Fruit fly (Drosophila melanogaster) whole organism, embryonic: ENCODE data around the gene Rcd2.

Experiments used
- Adf1 ChIP-seq: fragments of 200-800 bp; sonication (Bioruptor generic); IDR thresholded peaks from 2 replicates; pipeline ENCODE4 v1.3.6; 2022; ENCODE audit warnings: missing biosample characterization, missing genetic modification characterization
- Aef1 ChIP-seq: fragments of 200-800 bp; sonication (Bioruptor generic); IDR thresholded peaks from 3 replicates; pipeline ENCODE4 v1.3.6; 2022; ENCODE audit warnings: missing biosample characterization, missing genetic modification characterization
- Awh ChIP-seq: fragments of 200-800 bp; sonication (Bioruptor generic); IDR thresholded peaks from 2 replicates; pipeline ENCODE4, ENCODE4 v1.3.6; 2022; ENCODE audit warnings: missing biosample characterization, missing genetic modification characterization
- CG11085 ChIP-seq: fragments of 200-800 bp; sonication (Bioruptor generic); IDR thresholded peaks from 2 replicates; pipeline ENCODE4 v1.3.6; 2022; ENCODE audit warnings: missing biosample characterization, missing genetic modification characterization
- CG11695 ChIP-seq: fragments of 200-800 bp; sonication (Bioruptor generic); IDR thresholded peaks from 3 replicates; pipeline ENCODE4 v1.3.6; 2022; ENCODE audit warnings: missing biosample characterization, missing genetic modification characterization
- CG11696 ChIP-seq: fragments of 200-800 bp; sonication (Bioruptor generic); IDR thresholded peaks from 2 replicates; pipeline ENCODE4 v1.3.6; 2022; ENCODE audit warnings: missing biosample characterization, missing genetic modification characterization
- CG12219 ChIP-seq: fragments of 200-800 bp; sonication (Bioruptor generic); optimal IDR thresholded peaks from 3 replicates; lab custom pipeline; 2018; ENCODE audit warnings: missing biosample characterization, mild to moderate bottlenecking, missing genetic modification characterization
- CG13775 ChIP-seq: fragments of 200-800 bp; sonication (Bioruptor generic); optimal IDR thresholded peaks from 3 replicates; lab custom pipeline; 2017; ENCODE audit warnings: missing biosample characterization, mild to moderate bottlenecking, missing genetic modification characterization
- CG15011 ChIP-seq: fragments of 200-800 bp; sonication (Bioruptor generic); optimal IDR thresholded peaks from 3 replicates; lab custom pipeline; 2018; ENCODE audit warnings: missing biosample characterization, mild to moderate bottlenecking, missing genetic modification characterization
- CG3065 ChIP-seq: fragments of 200-800 bp; sonication (Bioruptor generic); optimal IDR thresholded peaks from 2 replicates; lab custom pipeline; 2016; ENCODE audit warnings: missing biosample characterization, missing genetic modification characterization
- CG32532 ChIP-seq: fragments of 200-800 bp; sonication (Bioruptor generic); IDR thresholded peaks from 2 replicates; pipeline ENCODE4 v1.3.6; 2022; ENCODE audit warnings: missing biosample characterization, missing genetic modification characterization
- CG34224 ChIP-seq: fragments of 200-800 bp; sonication (Bioruptor generic); IDR thresholded peaks from 3 replicates; pipeline ENCODE4 v1.3.6; 2022; ENCODE audit warnings: missing biosample characterization, missing genetic modification characterization; ENCODE audit not compliant: partially characterized antibody
- CG34422 ChIP-seq: fragments of 200-800 bp; sonication (Bioruptor generic); IDR thresholded peaks from 3 replicates; pipeline ENCODE4 v1.3.6; 2022; ENCODE audit warnings: missing biosample characterization, missing genetic modification characterization
- CG9437 ChIP-seq: fragments of 200-800 bp; sonication (Bioruptor generic); optimal IDR thresholded peaks from 2 replicates; lab custom pipeline; 2018; ENCODE audit warnings: missing biosample characterization, mild to moderate bottlenecking, missing genetic modification characterization
- CG9817 ChIP-seq: fragments of 200-800 bp; sonication (Bioruptor generic); optimal IDR thresholded peaks from 2 replicates; lab custom pipeline; 2018; ENCODE audit warnings: missing biosample characterization, mild to moderate bottlenecking, missing genetic modification characterization, moderate library complexity
- Camta ChIP-seq: fragments of 200-800 bp; sonication (Bioruptor generic); optimal IDR thresholded peaks from 2 replicates; lab custom pipeline; 2016; ENCODE audit warnings: missing biosample characterization, missing genetic modification characterization
- CoRest ChIP-seq: fragments of 200-800 bp; sonication (Bioruptor generic); optimal IDR thresholded peaks from 3 replicates; lab custom pipeline; 2018; ENCODE audit warnings: missing biosample characterization, mild to moderate bottlenecking, missing genetic modification characterization, moderate library complexity
- Deaf1 ChIP-seq: fragments of 200-800 bp; optimal IDR thresholded peaks from 3 replicates; lab custom pipeline; 2019; ENCODE audit warnings: missing biosample characterization, mild to moderate bottlenecking, missing genetic modification characterization, moderate library complexity
- Ets65A ChIP-seq: fragments of 200-800 bp; sonication (Bioruptor generic); peaks from one replicate; lab custom pipeline; 2016; ENCODE audit warnings: missing biosample characterization, missing genetic modification characterization
- Fer3 ChIP-seq: fragments of 200-800 bp; sonication (Bioruptor generic); optimal IDR thresholded peaks from 2 replicates; lab custom pipeline; 2018; ENCODE audit warnings: missing biosample characterization, mild to moderate bottlenecking, missing genetic modification characterization, moderate library complexity
- GATAe ChIP-seq: fragments of 200-800 bp; sonication (Bioruptor generic); conservative IDR thresholded peaks from 2 replicates; pipeline ENCODE4 v1.3.6; 2022; ENCODE audit warnings: missing biosample characterization, missing genetic modification characterization
- Hand ChIP-seq: fragments of 200-800 bp; sonication (Bioruptor generic); optimal IDR thresholded peaks from 2 replicates; lab custom pipeline; 2017; ENCODE audit warnings: mild to moderate bottlenecking, missing biosample characterization, missing genetic modification reagents, missing genetic modification characterization
- Lhr ChIP-seq: fragments of 200-800 bp; sonication (Bioruptor generic); optimal IDR thresholded peaks from 3 replicates; lab custom pipeline; 2017; ENCODE audit warnings: mild to moderate bottlenecking, missing biosample characterization, missing genetic modification reagents, missing genetic modification characterization
- Meics ChIP-seq: fragments of 200-800 bp; sonication (Bioruptor generic); optimal IDR thresholded peaks from 2 replicates; lab custom pipeline; 2017; ENCODE audit warnings: missing biosample characterization, mild to moderate bottlenecking, missing genetic modification characterization
- Myb ChIP-seq: fragments of 200-800 bp; sonication (Bioruptor generic); optimal IDR thresholded peaks from 2 replicates; lab custom pipeline; 2016; ENCODE audit warnings: missing biosample characterization, missing genetic modification characterization
- Poxn ChIP-seq: fragments of 200-800 bp; sonication (Bioruptor generic); IDR thresholded peaks from 2 replicates; pipeline ENCODE4 v1.3.6; 2022; ENCODE audit warnings: missing biosample characterization, missing genetic modification characterization
- Taf1 ChIP-seq: fragments of 200-800 bp; sonication (Bioruptor generic); IDR thresholded peaks from 2 replicates; pipeline ENCODE4 v1.3.6; 2022; ENCODE audit warnings: missing biosample characterization, missing genetic modification characterization
- ap ChIP-seq: fragments of 200-800 bp; sonication (Bioruptor generic); IDR thresholded peaks from 2 replicates; pipeline ENCODE4 v1.3.6; 2022; ENCODE audit warnings: missing biosample characterization, missing genetic modification characterization
- ase ChIP-seq: fragments of 200-800 bp; sonication (Bioruptor generic); IDR thresholded peaks from 3 replicates; pipeline ENCODE4 v1.3.6; 2022; ENCODE audit warnings: missing biosample characterization, missing genetic modification characterization
- caup ChIP-seq: fragments of 200-800 bp; sonication (Bioruptor generic); optimal IDR thresholded peaks from 3 replicates; lab custom pipeline; 2017; ENCODE audit warnings: missing biosample characterization, mild to moderate bottlenecking, missing genetic modification characterization, moderate library complexity; ENCODE audit not compliant: severe bottlenecking
- ci ChIP-seq: fragments of 200-800 bp; sonication (Bioruptor generic); IDR thresholded peaks from 3 replicates; pipeline ENCODE4 v1.3.6; 2022; ENCODE audit warnings: missing biosample characterization, missing genetic modification characterization
- dan ChIP-seq: fragments of 200-800 bp; sonication (Bioruptor generic); IDR thresholded peaks from 2 replicates; pipeline ENCODE4 v1.3.6; 2022; ENCODE audit warnings: missing biosample characterization, missing genetic modification characterization
- fd102C ChIP-seq: fragments of 200-800 bp; sonication (Bioruptor generic); optimal IDR thresholded peaks from 2 replicates; lab custom pipeline; 2018; ENCODE audit warnings: missing biosample characterization, mild to moderate bottlenecking, missing genetic modification characterization, moderate library complexity
- grau ChIP-seq: fragments of 200-800 bp; optimal IDR thresholded peaks from 3 replicates; lab custom pipeline; 2019; ENCODE audit warnings: missing biosample characterization, mild to moderate bottlenecking, missing genetic modification characterization, moderate library complexity
- gsb ChIP-seq: fragments of 200-800 bp; sonication (Bioruptor generic); IDR thresholded peaks from 2 replicates; pipeline ENCODE4 v1.3.6; 2022; ENCODE audit warnings: missing biosample characterization, missing genetic modification characterization
- klu ChIP-seq: fragments of 200-800 bp; sonication (Bioruptor generic); IDR thresholded peaks from 2 replicates; pipeline ENCODE4 v1.3.6; 2022; ENCODE audit warnings: missing biosample characterization, missing genetic modification characterization
- lov ChIP-seq, 2 experiments: fragments of 200-800 bp in 1 of 2; fragments of >200 bp in 1 of 2; sonication (Bioruptor generic) in 1 of 2; IDR thresholded peaks in 1 of 2; optimal IDR thresholded peaks in 1 of 2; 2 replicates in 1 of 2; 3 replicates in 1 of 2; pipeline versions ENCODE4 v1.3.6 to Lab custom; 2017 to 2022; ENCODE audit warnings: missing biosample characterization in 1 of 2, missing genetic modification characterization in 1 of 2
- mirr ChIP-seq: fragments of 200-800 bp; sonication (Bioruptor generic); optimal IDR thresholded peaks from 3 replicates; lab custom pipeline; 2018; ENCODE audit warnings: missing biosample characterization, mild to moderate bottlenecking, missing genetic modification characterization
- nom ChIP-seq: fragments of 200-800 bp; sonication (Bioruptor generic); optimal IDR thresholded peaks from 2 replicates; lab custom pipeline; 2017; ENCODE audit warnings: missing biosample characterization, missing genetic modification characterization, mild to moderate bottlenecking, moderate library complexity, missing genetic modification reagents
- peb ChIP-seq: fragments of 200-800 bp; sonication (Bioruptor generic); IDR thresholded peaks from 2 replicates; pipeline ENCODE4 v1.3.6; 2022; ENCODE audit warnings: missing biosample characterization, missing genetic modification characterization
- pho ChIP-seq: fragments of 200-800 bp; sonication (Bioruptor generic); optimal IDR thresholded peaks from 2 replicates; lab custom pipeline; 2016; ENCODE audit warnings: missing biosample characterization, missing genetic modification characterization
- rib ChIP-seq: fragments of 200-800 bp; sonication (Bioruptor generic); IDR thresholded peaks from 2 replicates; pipeline ENCODE4 v1.3.6; 2022; ENCODE audit warnings: missing biosample characterization, missing genetic modification characterization
- sc ChIP-seq, 3 experiments: fragments of >200 bp in 2 of 3; fragments of 200-800 bp in 1 of 3; sonication (Bioruptor generic) in 1 of 3; optimal IDR thresholded peaks; 2 replicates in 2 of 3; 3 replicates in 1 of 3; lab custom pipeline; 2017; ENCODE audit warnings: mild to moderate bottlenecking in 1 of 3, missing biosample characterization in 1 of 3, missing genetic modification characterization in 1 of 3, missing genetic modification reagents in 1 of 3
- seq ChIP-seq: fragments of 200-800 bp; sonication (Bioruptor generic); IDR thresholded peaks from 2 replicates; pipeline ENCODE4 v1.3.6; 2022; ENCODE audit warnings: missing biosample characterization, missing genetic modification characterization
- slbo ChIP-seq: fragments of 200-800 bp; sonication (Bioruptor generic); IDR thresholded peaks from 2 replicates; pipeline ENCODE4 v1.3.6; 2022; ENCODE audit warnings: missing biosample characterization, missing genetic modification characterization
- sug ChIP-seq: fragments of 200-800 bp; optimal IDR thresholded peaks from 2 replicates; lab custom pipeline; 2019; ENCODE audit warnings: missing biosample characterization, mild to moderate bottlenecking, missing genetic modification characterization, moderate library complexity
- twi ChIP-seq: fragments of 200-800 bp; optimal IDR thresholded peaks from 2 replicates; lab custom pipeline; 2019; ENCODE audit warnings: missing biosample characterization, mild to moderate bottlenecking, missing genetic modification characterization, moderate library complexity
- unc-4 ChIP-seq: fragments of 200-800 bp; sonication (Bioruptor generic); IDR thresholded peaks from 2 replicates; pipeline ENCODE4 v1.3.6; 2022; ENCODE audit warnings: missing biosample characterization, missing genetic modification characterization; ENCODE audit not compliant: partially characterized antibody

The Rcd2 gene

dm6 chr3L:20509121-20509934 is 30.9 kb downstream of the Rcd2 start (continued):
- TF ChIP-seq nom (GFP tag; lab: Kevin White, UChicago) (peak; percentile 39), pho (peak; percentile 85), mirr (GFP tag; lab: Kevin White, UChicago) (no peak), CG13775 (GFP tag; lab: Kevin White, UChicago) (peak; percentile 86), Deaf1 (tag; lab: Kevin White, UChicago) (peak; percentile 60), Awh (0 out of 2 replicates have a peak, but pooled peaks have one; percentile 33), CG32532 (GFP tag; lab: Robert Waterston, UW) (peak; percentile 65; the same call in 1 of the 2 replicates), CG12219 (GFP tag; lab: Kevin White, UChicago) (peak; percentile 63), GATAe (no peak), CG3065 (GFP tag; lab: Kevin White, UChicago) (peak; percentile 21), fd102C (GFP tag; lab: Kevin White, UChicago) (no peak), Lhr (peak; percentile 28), grau (tag; lab: Kevin White, UChicago) (peak; percentile 88), peb (GFP tag; lab: Robert Waterston, UW) (no peak), CG9817 (tag; lab: Kevin White, UChicago) (peak; percentile 75), ase (no peak), Ets65A (GFP tag; lab: Kevin White, UChicago) (peak; percentile 60), ap (GFP tag; lab: Robert Waterston, UW) (no peak), sug (tag; lab: Kevin White, UChicago) (peak; percentile 81), CG15011 (GFP tag; lab: Kevin White, UChicago) (peak; percentile 85), Meics (GFP tag; lab: Kevin White, UChicago) (peak; percentile 91), CG11085 (GFP tag; lab: Robert Waterston, UW) (no peak), seq (no peak), unc-4 (GFP tag; lab: Robert Waterston, UW) (no peak), Poxn (GFP tag; lab: Robert Waterston, UW) (no peak), slbo (GFP tag; lab: Robert Waterston, UW) (peak; percentile 66), CG11695 (GFP tag; lab: Robert Waterston, UW) (peak; percentile 41; the same call in 1 of the 3 replicates), sc (optimal IDR thresholded peaks at IDR 0.05; lab: Kevin White, UChicago) (no peak), sc (GFP tag; optimal IDR thresholded peaks at IDR 0.05; lab: Kevin White, UChicago) (peak; percentile 61), Aef1 (GFP tag; lab: Robert Waterston, UW) (no peak; the same call in 2 of the 3 replicates), Hand (peak; percentile 83), Myb (peak; percentile 44), caup (peak; percentile 78), rib (GFP tag; lab: Robert Waterston, UW) (no peak), dan (no peak), klu (no peak; the same call in 1 of the 2 replicates), Camta (GFP tag; lab: Kevin White, UChicago) (peak; percentile 63), CG9437 (GFP tag; lab: Kevin White, UChicago) (peak; percentile 88), CG34224 (GFP tag; lab: Robert Waterston, UW) (0 out of 3 replicates have a peak, but pooled peaks have one; percentile 23), lov (optimal IDR thresholded peaks at IDR 0.05; lab: Kevin White, UChicago) (no peak), lov (GFP tag; IDR thresholded peaks at IDR 0.05; lab: Robert Waterston, UW) (no peak), Fer3 (peak; percentile 71), Adf1 (GFP tag; lab: Robert Waterston, UW) (no peak), Taf1 (no peak), CG34422 (GFP tag; lab: Robert Waterston, UW) (no peak), ci (GFP tag; lab: Robert Waterston, UW) (no peak), gsb (no peak), CoRest (peak; percentile 91), CG11696 (GFP tag; lab: Robert Waterston, UW) (no peak), twi (tag; lab: Kevin White, UChicago) (peak; percentile 64)
